Worm (Caenorhabditis elegans): Measurements from ENCODE around the gene clec-129.

The clec-129 gene

DNA sequence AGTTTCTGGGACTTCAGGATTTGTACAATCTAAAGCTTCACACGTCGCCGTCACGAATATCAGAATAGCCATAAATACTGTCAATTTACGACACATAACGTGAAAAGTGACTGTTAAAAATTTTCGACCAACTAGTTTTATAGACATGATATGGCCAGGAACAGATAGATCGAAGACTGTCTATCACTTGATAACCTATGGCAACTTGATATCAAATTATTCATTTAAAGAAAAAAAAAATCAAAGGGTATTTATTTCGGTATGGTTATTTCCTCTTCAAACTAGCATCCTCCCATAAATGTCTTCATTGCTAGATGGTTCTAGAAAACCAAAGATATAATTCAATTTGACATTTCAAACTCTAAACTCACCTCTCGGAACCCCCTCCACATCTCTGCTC is 8.9 kb upstream of the clec-129 start, which contains the start of gene W10G11.3:
TSS of gene W10G11.3 (minus strand) at position 101 of the 400 bp plus-strand sequence.
- TF ChIP-seq snpc-4 (tag; optimal IDR thresholded peaks at IDR 0.05) (no peak), drap-1 (GFP tag; optimal IDR thresholded peaks at IDR 0.05) (no peak)

DNA sequence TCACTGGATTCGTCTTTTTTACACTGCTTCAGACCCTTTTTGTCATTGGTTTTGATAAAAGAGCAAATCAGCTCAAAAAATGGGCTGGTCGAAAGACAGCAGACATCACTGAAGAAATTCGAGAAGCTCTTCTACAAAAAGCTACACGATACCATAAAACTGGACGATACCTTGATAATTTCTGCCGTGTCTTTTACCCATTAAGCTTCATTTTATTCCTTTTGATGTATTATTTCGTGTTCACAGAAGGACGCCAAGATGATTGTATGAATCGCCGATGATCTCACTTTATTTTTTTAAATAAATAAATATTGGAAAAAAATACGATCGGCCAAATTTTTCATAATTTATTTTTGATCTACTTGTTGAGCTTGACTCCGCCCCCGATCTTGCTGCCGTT is 4.2 kb upstream of the clec-129 start:
- TF ChIP-seq M03D4.4 (tag; optimal IDR thresholded peaks at IDR 0.05), result no peak
- no peak for TF ChIP-seq ces-1 (GFP tag; optimal IDR thresholded peaks at IDR 0.05)

DNA sequence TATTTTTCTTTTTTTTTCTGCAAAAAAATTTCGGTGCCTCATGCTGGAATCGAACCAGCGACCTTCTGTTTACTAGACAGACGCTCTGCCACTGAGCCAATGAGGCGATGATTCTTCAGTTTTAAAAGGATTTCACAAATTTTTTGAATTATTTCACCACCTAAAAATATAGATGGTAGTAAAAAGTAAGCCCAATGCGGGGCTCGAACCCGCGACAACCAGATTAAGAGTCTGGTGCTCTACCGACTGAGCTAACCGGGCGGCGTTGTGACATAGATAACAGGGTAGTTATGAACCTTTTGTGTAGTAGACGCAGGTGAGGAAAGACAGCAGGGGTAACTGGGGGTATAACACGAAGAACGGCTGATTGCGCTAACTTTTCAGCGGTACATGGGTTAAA is 3.7 kb upstream of the clec-129 start:
- peak; percentile 56 for TF ChIP-seq bed-3 (GFP tag; optimal IDR thresholded peaks at IDR 0.05)
- peak; percentile 52 for TF ChIP-seq drap-1 (GFP tag; optimal IDR thresholded peaks at IDR 0.05)
- peak; percentile 72 for TF ChIP-seq cnd-1 (tag; optimal IDR thresholded peaks at IDR 0.05)
- TF ChIP-seq M03D4.4 (tag; optimal IDR thresholded peaks at IDR 0.05), result peak; percentile 68
- TF ChIP-seq unc-120 (tag; optimal IDR thresholded peaks at IDR 0.05; ENCODE audit: poor library complexity, severe bottlenecking), result peak; percentile 60
- peak; percentile 41 for TF ChIP-seq ham-2 (GFP tag; optimal IDR thresholded peaks at IDR 0.05)
- TF ChIP-seq sem-2 (GFP tag; optimal IDR thresholded peaks at IDR 0.05), result peak; percentile 59
- peak; percentile 4 for TF ChIP-seq mls-2 (tag; optimal IDR thresholded peaks at IDR 0.05)
- peak; percentile 39 for TF ChIP-seq ceh-43 (GFP tag; optimal IDR thresholded peaks at IDR 0.05)
- peak; percentile 18 for TF ChIP-seq tbx-8 (GFP tag; optimal IDR thresholded peaks at IDR 0.05)
- TF ChIP-seq sptf-1 (tag; optimal IDR thresholded peaks at IDR 0.05), result peak; percentile 58
- TF ChIP-seq ceh-83 (GFP tag; optimal IDR thresholded peaks at IDR 0.05), result peak; percentile 85
- TF ChIP-seq lin-13 (tag; optimal IDR thresholded peaks at IDR 0.05), result peak; percentile 8

DNA sequence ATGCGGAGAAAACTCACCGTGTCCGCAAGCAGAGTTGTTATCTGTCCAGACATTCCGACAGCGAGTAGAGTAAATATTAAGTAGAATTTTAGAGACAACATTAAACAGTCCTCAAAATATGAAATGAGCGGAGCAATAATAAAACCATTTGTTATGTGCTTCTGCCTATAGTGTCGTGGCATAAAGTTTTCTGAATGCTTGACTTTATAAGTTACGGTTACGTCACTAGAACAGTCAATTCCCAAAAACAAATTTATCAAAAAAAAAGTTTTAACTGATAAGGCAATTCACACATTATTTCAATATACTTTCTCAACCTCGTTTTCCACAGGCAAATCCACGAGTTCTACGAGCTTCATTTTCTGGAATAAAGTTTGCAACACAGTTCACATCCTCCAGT is 2.2 kb upstream of the clec-129 start, which contains the start of gene clec-127:
TSS of gene clec-127 (minus strand) at position 101 of the 400 bp plus-strand sequence.
- TF ChIP-seq blmp-1 (tag; optimal IDR thresholded peaks at IDR 0.05) (no peak), sem-2 (GFP tag; optimal IDR thresholded peaks at IDR 0.05) (no peak), lin-13 (tag; optimal IDR thresholded peaks at IDR 0.05) (no peak), lsy-2 (tag; optimal IDR thresholded peaks at IDR 0.05) (no peak), ces-1 (GFP tag; optimal IDR thresholded peaks at IDR 0.05) (no peak), mls-2 (tag; optimal IDR thresholded peaks at IDR 0.05) (no peak), mab-5 (tag; optimal IDR thresholded peaks at IDR 0.05) (no peak), ceh-83 (GFP tag; optimal IDR thresholded peaks at IDR 0.05) (no peak), ceh-39 (tag; optimal IDR thresholded peaks at IDR 0.05) (no peak), hlh-1 (tag; optimal IDR thresholded peaks at IDR 0.05) (no peak), ceh-43 (GFP tag; optimal IDR thresholded peaks at IDR 0.05) (no peak), snpc-4 (tag; optimal IDR thresholded peaks at IDR 0.05) (no peak), bed-3 (GFP tag; optimal IDR thresholded peaks at IDR 0.05) (no peak), mep-1 (tag; optimal IDR thresholded peaks at IDR 0.05) (no peak), unc-62 (GFP tag; optimal IDR thresholded peaks at IDR 0.05) (no peak)

DNA sequence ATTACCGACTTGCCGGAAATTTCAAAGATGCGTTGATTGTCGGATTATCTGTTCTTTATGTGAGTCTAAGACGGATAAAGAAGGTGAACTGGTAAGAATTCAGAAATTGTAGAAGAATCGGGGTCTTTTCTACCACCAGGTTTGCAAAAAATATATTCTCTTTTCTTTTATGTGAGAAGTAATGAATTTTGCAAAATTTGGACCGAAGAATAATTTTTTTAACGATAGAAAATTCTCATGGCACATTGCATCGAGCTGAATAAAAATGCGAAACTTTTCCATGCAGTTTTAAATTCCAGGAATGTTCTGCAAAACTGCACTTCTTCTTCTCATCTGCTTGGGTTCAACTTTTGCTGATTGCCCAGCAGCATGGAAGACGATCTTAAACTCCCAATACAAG is 2.0 kb downstream of the clec-129 start, which contains the start of gene clec-130:
TSS of gene clec-130 (plus strand) at position 301 of the 400 bp plus-strand sequence.
- TF ChIP-seq unc-62 (GFP tag; optimal IDR thresholded peaks at IDR 0.05) (no peak), elt-1 (tag; optimal IDR thresholded peaks at IDR 0.05; ENCODE audit: borderline replicate concordance, insufficient read depth) (no peak), ham-2 (GFP tag; optimal IDR thresholded peaks at IDR 0.05) (no peak), ceh-43 (GFP tag; optimal IDR thresholded peaks at IDR 0.05) (no peak)

DNA sequence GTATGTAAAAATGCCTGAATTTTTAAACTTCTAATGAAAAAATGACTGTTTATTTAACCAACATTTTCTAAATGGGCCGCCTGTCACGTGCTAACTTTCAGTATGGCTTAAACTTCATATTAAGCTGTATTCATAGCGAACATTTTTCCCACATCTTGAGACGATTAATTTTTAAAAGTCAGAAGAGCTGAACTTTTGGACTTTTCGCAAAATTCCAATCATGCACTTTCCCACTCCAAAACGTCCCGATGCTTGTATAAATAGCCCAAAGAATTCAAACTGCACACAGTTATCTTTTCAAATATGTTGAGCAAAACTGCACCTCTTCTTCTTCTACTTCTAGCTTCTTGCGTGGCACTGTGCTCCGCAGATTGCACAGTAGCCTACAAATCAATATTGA is 5.5 kb downstream of the clec-129 start, which contains the start of gene clec-132:
TSS of gene clec-132 (plus strand) at position 301 of the 400 bp plus-strand sequence.
- TF ChIP-seq tbx-8 (GFP tag; optimal IDR thresholded peaks at IDR 0.05) (no peak), ceh-83 (GFP tag; optimal IDR thresholded peaks at IDR 0.05) (no peak), hlh-1 (tag; optimal IDR thresholded peaks at IDR 0.05) (no peak), nhr-28 (tag; optimal IDR thresholded peaks at IDR 0.05) (no peak), drap-1 (GFP tag; optimal IDR thresholded peaks at IDR 0.05) (no peak), unc-62 (GFP tag; optimal IDR thresholded peaks at IDR 0.05) (no peak), mep-1 (tag; optimal IDR thresholded peaks at IDR 0.05) (no peak), unc-39 (tag; optimal IDR thresholded peaks at IDR 0.05) (no peak), blmp-1 (tag; optimal IDR thresholded peaks at IDR 0.05) (no peak), lsy-2 (tag; optimal IDR thresholded peaks at IDR 0.05) (no peak), pha-4 (tag; optimal IDR thresholded peaks at IDR 0.05) (no peak), elt-1 (tag; optimal IDR thresholded peaks at IDR 0.05; ENCODE audit: borderline replicate concordance, insufficient read depth) (no peak), lin-13 (tag; optimal IDR thresholded peaks at IDR 0.05) (no peak), bed-3 (GFP tag; optimal IDR thresholded peaks at IDR 0.05) (no peak), ceh-39 (tag; optimal IDR thresholded peaks at IDR 0.05) (no peak), M03D4.4 (tag; optimal IDR thresholded peaks at IDR 0.05) (no peak), sem-2 (GFP tag; optimal IDR thresholded peaks at IDR 0.05) (no peak), nhr-2 (tag; optimal IDR thresholded peaks at IDR 0.05) (no peak), snpc-4 (tag; optimal IDR thresholded peaks at IDR 0.05) (no peak), mab-5 (tag; optimal IDR thresholded peaks at IDR 0.05) (no peak)

All from whole organism, mixed stage, embryonic.